Fruit fly (Drosophila melanogaster): Measurements from ENCODE around the gene CG9855.

Gene CG9855

DNA sequence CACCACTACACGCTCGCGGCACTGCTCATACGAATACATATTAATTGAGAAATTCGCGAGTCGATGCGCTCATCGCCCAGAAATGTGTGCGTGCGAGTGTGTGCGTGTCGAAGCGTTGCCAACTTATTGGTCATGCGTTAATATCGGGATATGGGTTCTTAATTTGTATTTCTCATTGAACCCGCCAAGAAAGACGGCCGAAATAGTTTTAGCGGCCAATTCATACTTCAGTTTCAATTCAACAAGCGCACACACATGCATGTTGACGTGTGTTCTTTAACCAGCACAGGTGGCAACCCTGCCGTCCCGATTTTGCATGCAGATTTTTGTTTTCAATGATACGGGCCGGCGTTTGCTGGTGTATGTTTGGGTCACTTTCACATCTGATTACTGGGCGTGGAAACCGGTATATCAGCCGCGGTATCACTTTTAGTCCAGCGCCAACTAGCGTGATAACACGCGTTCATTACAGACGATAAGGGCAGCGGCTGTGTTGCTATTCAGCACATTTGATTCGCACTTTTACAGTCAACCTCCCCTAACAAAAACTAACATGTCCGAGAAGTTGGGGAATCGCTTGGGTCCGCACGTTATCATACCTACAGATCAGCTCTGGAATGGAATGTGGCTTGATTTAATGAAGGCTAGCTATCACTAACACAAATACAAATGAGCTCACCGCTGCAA lies 6.2 kb upstream of the CG9855 start (continued):
- TF ChIP-seq HLH106 (tag; optimal IDR thresholded peaks at IDR 0.05), result peak; percentile 32
- TF ChIP-seq Rel (GFP tag; optimal IDR thresholded peaks at IDR 0.05), result no peak
- TF ChIP-seq Rel (tag; optimal IDR thresholded peaks at IDR 0.05), result peak; percentile 32

DNA sequence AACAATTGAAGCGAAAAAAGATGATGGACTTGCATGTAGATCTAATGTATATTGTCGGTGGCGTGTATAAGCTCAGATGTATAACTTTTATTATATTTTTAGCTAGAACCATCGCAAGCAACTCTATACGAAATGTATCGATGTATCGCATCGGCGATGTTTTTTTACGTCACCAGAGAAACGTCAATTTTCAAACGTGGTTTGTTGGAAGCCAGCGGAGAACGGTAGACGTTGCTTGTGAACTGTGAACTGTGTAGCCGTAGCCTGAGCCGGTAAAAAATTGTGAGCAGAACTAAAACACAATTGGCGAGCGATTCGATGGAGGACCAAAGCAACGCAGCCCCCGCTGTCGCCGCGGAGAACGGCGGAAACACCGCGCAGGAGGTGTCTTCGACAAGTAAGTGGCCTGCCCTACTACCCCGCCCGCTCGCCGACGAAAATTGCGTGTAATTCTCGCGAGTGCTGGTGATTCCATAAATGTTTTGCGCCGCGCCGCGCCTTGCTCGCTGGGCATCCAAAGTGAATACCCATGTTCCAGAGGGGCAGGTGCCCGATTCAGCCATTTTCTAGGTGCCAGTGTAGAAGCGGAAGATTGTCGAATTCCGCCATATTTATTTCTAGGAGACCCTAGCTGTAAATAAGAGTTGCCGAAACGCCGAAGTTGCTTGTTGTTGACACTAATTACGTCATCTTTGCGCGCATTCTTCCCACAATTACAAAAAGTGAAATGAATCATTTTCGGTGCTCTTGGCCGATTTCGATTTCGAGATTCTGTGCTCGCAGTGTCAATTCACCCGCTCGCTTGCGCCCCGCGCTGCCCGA lies 5.4 kb upstream of the CG9855 start, which contains the start of gene lost:
Gene lost (plus strand): TSS at position 193 of the 822 bp plus-strand sequence.
- TF ChIP-seq HLH106 (tag; optimal IDR thresholded peaks at IDR 0.05) (peak; percentile 29), ey (GFP tag; optimal IDR thresholded peaks at IDR 0.05) (no peak), Rel (GFP tag; optimal IDR thresholded peaks at IDR 0.05) (no peak), Rel (tag; optimal IDR thresholded peaks at IDR 0.05) (peak; percentile 58), N (GFP tag; optimal IDR thresholded peaks at IDR 0.05) (no peak), Myc (optimal IDR thresholded peaks at IDR 0.05) (peak; percentile 68), OdsH (GFP tag; optimal IDR thresholded peaks at IDR 0.05) (no peak), foxo (GFP tag; optimal IDR thresholded peaks at IDR 0.05) (no peak), Sp1 (GFP tag; optimal IDR thresholded peaks at IDR 0.05) (peak; percentile 1), dsf (GFP tag; optimal IDR thresholded peaks at IDR 0.05; ENCODE audit: borderline replicate concordance) (peak; percentile 25), Hr83 (GFP tag; optimal IDR thresholded peaks at IDR 0.05; ENCODE audit: poor library complexity, severe bottlenecking) (peak; percentile 66), Dif (GFP tag; optimal IDR thresholded peaks at IDR 0.05; ENCODE audit: partially characterized antibody) (peak; percentile 57), rgr (GFP tag; optimal IDR thresholded peaks at IDR 0.05) (peak; percentile 43), woc (GFP tag; optimal IDR thresholded peaks at IDR 0.05) (peak; percentile 44), br (GFP tag; optimal IDR thresholded peaks at IDR 0.05) (no peak), Hnf4 (GFP tag; optimal IDR thresholded peaks at IDR 0.05) (peak; percentile 60)

DNA sequence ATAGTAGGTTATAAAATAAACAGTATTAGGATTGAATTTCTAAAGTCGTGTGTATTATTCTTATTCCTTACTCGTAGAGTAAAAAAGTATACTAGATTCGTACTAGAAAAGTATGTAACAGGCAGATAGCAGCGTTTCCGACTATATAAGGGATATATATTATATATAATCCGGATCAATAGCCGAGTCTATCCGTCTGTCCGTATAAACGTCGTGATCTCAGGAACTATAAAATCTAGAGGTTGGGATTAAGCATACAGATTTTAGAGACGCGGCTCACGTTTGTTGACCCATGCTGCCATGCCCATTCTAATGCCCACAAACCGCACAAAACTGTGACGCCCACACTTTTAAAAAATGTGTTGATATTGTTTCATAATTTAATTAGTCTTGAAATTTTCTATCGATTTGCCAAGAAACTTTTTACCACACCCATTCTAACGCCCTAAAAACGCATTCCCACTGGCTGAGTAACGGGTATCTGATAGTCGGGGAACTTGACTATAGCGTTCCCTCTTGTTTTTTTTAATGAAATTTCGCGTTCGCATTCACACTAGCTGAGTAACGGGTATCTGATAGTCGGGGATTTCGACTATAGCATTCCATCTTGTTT lies 4.4 kb upstream of the CG9855 start, which contains the start of gene CG9853:
Gene CG9853 (minus strand): TSS at position 51 of the 613 bp plus-strand sequence.
- peak; percentile 92 for TF ChIP-seq Dfd (GFP tag; optimal IDR thresholded peaks at IDR 0.05)
- TF ChIP-seq Hnf4 (GFP tag; optimal IDR thresholded peaks at IDR 0.05), result no peak

DNA sequence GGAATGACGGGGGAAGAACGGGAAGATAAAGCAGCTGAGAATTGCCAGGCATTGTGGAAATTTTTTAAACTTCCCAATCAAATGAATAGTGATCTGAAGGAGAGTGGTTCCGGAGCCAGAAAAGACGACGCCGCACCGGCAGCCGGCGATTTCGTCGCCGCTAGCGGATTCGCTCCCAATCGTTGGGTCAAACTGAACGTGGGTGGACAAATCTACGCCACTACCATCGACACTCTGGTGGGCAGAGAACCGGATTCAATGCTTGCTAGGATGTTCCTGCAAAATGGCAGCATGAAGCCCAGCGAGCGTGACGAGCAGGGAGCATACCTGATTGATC lies 2.8 kb upstream of the CG9855 start, which contains the start of gene CG14647:
Gene CG14647 (plus strand): TSS at position 14 of the 337 bp plus-strand sequence.
- TF ChIP-seq Rel (GFP tag; optimal IDR thresholded peaks at IDR 0.05), result no peak
- peak; percentile 96 for TF ChIP-seq Rel (tag; optimal IDR thresholded peaks at IDR 0.05)
- no peak for TF ChIP-seq br (GFP tag; optimal IDR thresholded peaks at IDR 0.05)

DNA sequence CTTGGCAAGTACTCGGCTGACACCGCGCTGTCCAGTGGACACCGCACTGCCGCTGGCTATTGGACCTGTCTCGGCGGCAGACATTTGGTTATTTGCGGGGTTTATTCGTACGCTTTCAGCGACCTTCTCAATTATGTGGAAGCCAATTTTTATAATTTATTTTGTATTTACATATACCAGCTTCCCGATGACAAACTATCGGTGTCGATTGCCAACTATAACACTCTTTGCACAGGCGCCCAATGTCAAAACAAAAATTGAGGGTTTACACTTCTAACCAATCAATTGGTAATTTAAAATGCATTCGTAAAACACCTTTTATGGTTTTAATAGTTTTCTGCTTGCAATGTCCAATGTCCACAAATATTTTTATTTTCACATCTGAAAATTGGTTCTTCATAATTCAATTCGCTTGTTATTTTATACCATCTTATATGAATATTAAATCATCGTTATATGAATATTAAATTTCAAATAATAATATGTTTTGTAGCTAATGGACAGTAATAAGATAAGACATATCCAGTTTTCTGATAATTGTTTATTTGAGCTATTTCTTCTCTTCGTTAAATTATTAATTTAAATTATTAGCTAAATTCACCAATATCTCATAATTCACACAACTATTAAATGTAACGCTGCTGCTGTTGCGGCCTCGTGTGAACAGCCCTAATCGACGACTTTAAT lies 2.3 kb upstream of the CG9855 start:
- TF ChIP-seq Hr78 (GFP tag; optimal IDR thresholded peaks at IDR 0.05) (peak; percentile 67), Dif (GFP tag; optimal IDR thresholded peaks at IDR 0.05; ENCODE audit: partially characterized antibody) (no peak), Hr83 (GFP tag; optimal IDR thresholded peaks at IDR 0.05; ENCODE audit: poor library complexity, severe bottlenecking) (no peak), OdsH (GFP tag; optimal IDR thresholded peaks at IDR 0.05) (no peak), Dfd (GFP tag; optimal IDR thresholded peaks at IDR 0.05) (no peak), lola (GFP tag; optimal IDR thresholded peaks at IDR 0.05) (no peak), N (GFP tag; optimal IDR thresholded peaks at IDR 0.05) (peak; percentile 88), GATAd (GFP tag; optimal IDR thresholded peaks at IDR 0.05) (no peak), psq (GFP tag; optimal IDR thresholded peaks at IDR 0.05) (peak; percentile 65), Sp1 (GFP tag; optimal IDR thresholded peaks at IDR 0.05) (no peak), h (GFP tag; optimal IDR thresholded peaks at IDR 0.05) (peak; percentile 11), Abd-B (GFP tag; optimal IDR thresholded peaks at IDR 0.05) (peak; percentile 48), dmrt93B (GFP tag; optimal IDR thresholded peaks at IDR 0.05) (peak; percentile 16), usp (GFP tag; optimal IDR thresholded peaks at IDR 0.05) (no peak), brk (GFP tag; optimal IDR thresholded peaks at IDR 0.05) (no peak), Rel (GFP tag; optimal IDR thresholded peaks at IDR 0.05) (no peak), Rel (tag; optimal IDR thresholded peaks at IDR 0.05) (no peak), jim (GFP tag; optimal IDR thresholded peaks at IDR 0.05) (no peak), Myc (optimal IDR thresholded peaks at IDR 0.05) (no peak), ey (GFP tag; optimal IDR thresholded peaks at IDR 0.05) (no peak), Vsx2 (GFP tag; optimal IDR thresholded peaks at IDR 0.05; ENCODE audit: partially characterized antibody) (no peak), dl (GFP tag; optimal IDR thresholded peaks at IDR 0.05; ENCODE audit: insufficient read depth in 1 of 2, partially characterized antibody in 2 of 2) (no peak), CrebA (GFP tag; optimal IDR thresholded peaks at IDR 0.05; ENCODE audit: borderline replicate concordance) (no peak), rgr (GFP tag; optimal IDR thresholded peaks at IDR 0.05) (no peak), foxo (GFP tag; optimal IDR thresholded peaks at IDR 0.05) (no peak), woc (GFP tag; optimal IDR thresholded peaks at IDR 0.05) (peak; percentile 62), pan (optimal IDR thresholded peaks at IDR 0.05) (no peak), HLH106 (tag; optimal IDR thresholded peaks at IDR 0.05) (peak; percentile 28)

Data from whole organism, wandering third instar larva.